Fruit fly (Drosophila melanogaster) whole organism, embryonic: ENCODE data around the gene DCTN6-p27.
A peak's percentile ranks its signal among the peaks of the same experiment; 100 is the strongest.

Experiments used
- Adf1 ChIP-seq: fragments of 200-800 bp; sonication (Bioruptor generic); IDR thresholded peaks from 2 replicates; pipeline ENCODE4 v1.3.6; 2022; ENCODE audit warnings: missing biosample characterization, missing genetic modification characterization
- Aef1 ChIP-seq: fragments of 200-800 bp; sonication (Bioruptor generic); IDR thresholded peaks from 3 replicates; pipeline ENCODE4 v1.3.6; 2022; ENCODE audit warnings: missing biosample characterization, missing genetic modification characterization
- Antp ChIP-seq: fragments of 200-800 bp; sonication (Bioruptor generic); optimal IDR thresholded peaks from 3 replicates; lab custom pipeline; 2016; ENCODE audit warnings: missing biosample characterization, missing genetic modification characterization
- Bgb ChIP-seq: fragments of 200-800 bp; sonication (Bioruptor generic); IDR thresholded peaks from 2 replicates; pipeline ENCODE4 v1.3.6; 2022; ENCODE audit warnings: missing biosample characterization, missing genetic modification characterization; ENCODE audit not compliant: partially characterized antibody
- BtbVII ChIP-seq: fragments of 200-800 bp; sonication (Bioruptor generic); optimal IDR thresholded peaks from 3 replicates; lab custom pipeline; 2017; ENCODE audit warnings: missing biosample characterization, mild to moderate bottlenecking, missing genetic modification characterization
- CG10147 ChIP-seq: fragments of 200-800 bp; sonication (Bioruptor generic); optimal IDR thresholded peaks from 2 replicates; lab custom pipeline; 2019; ENCODE audit warnings: missing biosample characterization, mild to moderate bottlenecking, missing genetic modification characterization, moderate library complexity
- CG1024 ChIP-seq: fragments of 200-800 bp; sonication (Bioruptor generic); IDR thresholded peaks from 2 replicates; pipeline ENCODE4 v1.3.6; 2022; ENCODE audit warnings: missing biosample characterization, missing genetic modification characterization
- CG10274 ChIP-seq: fragments of 200-800 bp; sonication (Bioruptor generic); optimal IDR thresholded peaks from 3 replicates; lab custom pipeline; 2017; ENCODE audit warnings: missing biosample characterization, mild to moderate bottlenecking, missing genetic modification characterization
- CG11695 ChIP-seq: fragments of 200-800 bp; sonication (Bioruptor generic); IDR thresholded peaks from 3 replicates; pipeline ENCODE4 v1.3.6; 2022; ENCODE audit warnings: missing biosample characterization, missing genetic modification characterization
- CG12236 ChIP-seq: fragments of 200-800 bp; sonication (Bioruptor generic); optimal IDR thresholded peaks from 2 replicates; lab custom pipeline; 2016; ENCODE audit warnings: missing biosample characterization, missing genetic modification characterization
- CG12942 ChIP-seq: fragments of 200-800 bp; sonication (Bioruptor generic); optimal IDR thresholded peaks from 3 replicates; lab custom pipeline; 2016; ENCODE audit warnings: missing biosample characterization, missing genetic modification characterization
- CG14860 ChIP-seq: fragments of 200-800 bp; sonication (Bioruptor generic); IDR thresholded peaks from 3 replicates; pipeline ENCODE4 v1.3.6; 2022; ENCODE audit warnings: missing biosample characterization, missing genetic modification characterization; ENCODE audit not compliant: partially characterized antibody
- CG15601 ChIP-seq: fragments of 200-800 bp; sonication (Bioruptor generic); optimal IDR thresholded peaks from 3 replicates; lab custom pipeline; 2019; ENCODE audit warnings: missing biosample characterization, mild to moderate bottlenecking, missing genetic modification characterization, moderate library complexity
- CG17359 ChIP-seq: fragments of 200-800 bp; sonication (Bioruptor generic); optimal IDR thresholded peaks from 3 replicates; lab custom pipeline; 2018; ENCODE audit warnings: missing biosample characterization, mild to moderate bottlenecking, missing genetic modification characterization, moderate library complexity
- CG18011 ChIP-seq: fragments of 200-800 bp; sonication (Bioruptor generic); optimal IDR thresholded peaks from 2 replicates; lab custom pipeline; 2017; ENCODE audit warnings: missing biosample characterization, missing genetic modification characterization, mild to moderate bottlenecking, moderate library complexity, missing genotype
- CG18764 ChIP-seq: fragments of 200-800 bp; sonication (Bioruptor generic); optimal IDR thresholded peaks from 3 replicates; lab custom pipeline; 2016; ENCODE audit warnings: missing biosample characterization, missing genetic modification characterization
- CG2202 ChIP-seq: fragments of 200-800 bp; sonication (Bioruptor generic); optimal IDR thresholded peaks from 2 replicates; lab custom pipeline; 2018; ENCODE audit warnings: missing biosample characterization, mild to moderate bottlenecking, missing genetic modification characterization
- CG2712 ChIP-seq: fragments of 200-800 bp; optimal IDR thresholded peaks from 3 replicates; lab custom pipeline; 2019; ENCODE audit warnings: missing biosample characterization, mild to moderate bottlenecking, missing genetic modification characterization, moderate library complexity
- CG32772 ChIP-seq: fragments of 200-800 bp; sonication (Bioruptor generic); IDR thresholded peaks from 2 replicates; pipeline ENCODE4 v1.3.6; 2022; ENCODE audit warnings: missing biosample characterization, missing genetic modification characterization
- CG3407 ChIP-seq: fragments of 200-800 bp; sonication (Bioruptor generic); optimal IDR thresholded peaks from 2 replicates; lab custom pipeline; 2018; ENCODE audit warnings: missing biosample characterization, mild to moderate bottlenecking, missing genetic modification characterization
- CG3838 ChIP-seq: fragments of 200-800 bp; sonication (Bioruptor generic); optimal IDR thresholded peaks from 3 replicates; lab custom pipeline; 2016; ENCODE audit warnings: missing biosample characterization, missing genetic modification characterization
- CG4360 ChIP-seq: fragments of 200-800 bp; sonication (Bioruptor generic); IDR thresholded peaks from 2 replicates; pipeline ENCODE4 v1.3.6; 2022; ENCODE audit warnings: missing biosample characterization, missing genetic modification characterization
- CG5953 ChIP-seq: fragments of 200-800 bp; sonication (Bioruptor generic); IDR thresholded peaks from 2 replicates; pipeline ENCODE4 v1.3.6; 2022; ENCODE audit warnings: missing biosample characterization, missing genetic modification characterization
- CG6654 ChIP-seq: fragments of 200-800 bp; sonication (Bioruptor generic); optimal IDR thresholded peaks from 2 replicates; lab custom pipeline; 2017; ENCODE audit warnings: missing biosample characterization, mild to moderate bottlenecking, missing genetic modification characterization
- CG7839 ChIP-seq: fragments of 200-800 bp; sonication (Bioruptor generic); optimal IDR thresholded peaks from 3 replicates; lab custom pipeline; 2018; ENCODE audit warnings: missing biosample characterization, mild to moderate bottlenecking, missing genetic modification characterization, moderate library complexity
- CG7963 ChIP-seq: fragments of 200-800 bp; sonication (Bioruptor generic); IDR thresholded peaks from 3 replicates; pipeline ENCODE4 v1.3.6; 2022; ENCODE audit warnings: missing biosample characterization, missing genetic modification characterization; ENCODE audit not compliant: partially characterized antibody
- CG8290 ChIP-seq, 3 experiments: fragments of 200-800 bp; sonication (Bioruptor generic); optimal IDR thresholded peaks; 2 replicates each; lab custom pipeline; 2016 to 2019; ENCODE audit warnings: missing biosample characterization in 3 of 3, missing genetic modification characterization in 3 of 3, mild to moderate bottlenecking in 2 of 3, moderate library complexity in 1 of 3
- CG9797 ChIP-seq: fragments of 200-800 bp; sonication (Bioruptor generic); optimal IDR thresholded peaks from 3 replicates; lab custom pipeline; 2018; ENCODE audit warnings: missing biosample characterization, mild to moderate bottlenecking, missing genetic modification characterization
- CrebB ChIP-seq: fragments of 200-800 bp; sonication (Bioruptor generic); optimal IDR thresholded peaks from 3 replicates; lab custom pipeline; 2018; ENCODE audit warnings: missing biosample characterization, mild to moderate bottlenecking, missing genetic modification characterization
- Dip2 ChIP-seq: fragments of 200-800 bp; sonication (Bioruptor generic); IDR thresholded peaks from 2 replicates; pipeline ENCODE4 v1.3.6; 2022; ENCODE audit warnings: missing biosample characterization, missing genetic modification characterization
- Drgx ChIP-seq: fragments of 200-800 bp; sonication (Bioruptor generic); IDR thresholded peaks from 2 replicates; pipeline ENCODE4 v1.3.6; 2022; ENCODE audit warnings: missing biosample characterization, missing genetic modification characterization
- Fer3 ChIP-seq: fragments of 200-800 bp; sonication (Bioruptor generic); optimal IDR thresholded peaks from 2 replicates; lab custom pipeline; 2018; ENCODE audit warnings: missing biosample characterization, mild to moderate bottlenecking, missing genetic modification characterization, moderate library complexity
- Hand ChIP-seq: fragments of 200-800 bp; sonication (Bioruptor generic); optimal IDR thresholded peaks from 2 replicates; lab custom pipeline; 2017; ENCODE audit warnings: mild to moderate bottlenecking, missing biosample characterization, missing genetic modification reagents, missing genetic modification characterization
- Hr78 ChIP-seq, 2 experiments: fragments of 200-800 bp in 1 of 2; fragments of >200 bp in 1 of 2; sonication (Bioruptor generic) in 1 of 2; optimal IDR thresholded peaks; 2 replicates each; lab custom pipeline; 2017 to 2019; ENCODE audit warnings: missing biosample characterization in 2 of 2, missing genetic modification characterization in 2 of 2, mild to moderate bottlenecking in 1 of 2, moderate library complexity in 1 of 2
- Jarid2 ChIP-seq: fragments of 200-800 bp; sonication (Bioruptor generic); optimal IDR thresholded peaks from 3 replicates; lab custom pipeline; 2017; ENCODE audit warnings: mild to moderate bottlenecking, missing biosample characterization, missing genetic modification reagents, missing genetic modification characterization
- Mad ChIP-seq: fragments of 200-800 bp; sonication (Bioruptor generic); optimal IDR thresholded peaks from 2 replicates; lab custom pipeline; 2016; ENCODE audit warnings: missing biosample characterization, missing genetic modification characterization
- Sin3A ChIP-seq: fragments of >200 bp; optimal IDR thresholded peaks from 2 replicates; lab custom pipeline; 2018
- Six4 ChIP-seq: fragments of 200-800 bp; sonication (Bioruptor generic); optimal IDR thresholded peaks from 2 replicates; lab custom pipeline; 2016; ENCODE audit warnings: missing biosample characterization, missing genetic modification characterization
- Taf1 ChIP-seq: fragments of 200-800 bp; sonication (Bioruptor generic); IDR thresholded peaks from 2 replicates; pipeline ENCODE4 v1.3.6; 2022; ENCODE audit warnings: missing biosample characterization, missing genetic modification characterization
- Tbp ChIP-seq: fragments of >200 bp; optimal IDR thresholded peaks from 2 replicates; lab custom pipeline; 2018; ENCODE audit warnings: missing biosample characterization, missing genetic modification characterization
- al ChIP-seq: fragments of 200-800 bp; sonication (Bioruptor generic); IDR thresholded peaks from 2 replicates; pipeline ENCODE4 v1.3.6; 2022; ENCODE audit warnings: missing biosample characterization, missing genetic modification characterization
- az2 ChIP-seq: fragments of 200-800 bp; sonication (Bioruptor generic); optimal IDR thresholded peaks from 3 replicates; lab custom pipeline; 2016; ENCODE audit warnings: missing biosample characterization, missing genetic modification characterization
- crc ChIP-seq: fragments of 200-800 bp; sonication (Bioruptor generic); optimal IDR thresholded peaks from 2 replicates; lab custom pipeline; 2016; ENCODE audit warnings: missing biosample characterization, missing genetic modification characterization
- crol ChIP-seq: fragments of 200-800 bp; sonication (Bioruptor generic); IDR thresholded peaks from 2 replicates; pipeline ENCODE4 v1.3.6; 2022; ENCODE audit warnings: missing biosample characterization, missing genetic modification characterization
- dimm ChIP-seq: fragments of 200-800 bp; sonication (Bioruptor generic); IDR thresholded peaks from 2 replicates; pipeline ENCODE4 v1.3.6; 2022; ENCODE audit warnings: missing biosample characterization, missing genetic modification characterization
- eve ChIP-seq, 2 experiments: fragments of >200 bp; optimal IDR thresholded peaks; 2 replicates each; lab custom pipeline; 2017; ENCODE audit warnings: missing biosample characterization in 2 of 2, missing genetic modification characterization in 2 of 2
- kay ChIP-seq: fragments of 200-800 bp; sonication (Bioruptor generic); optimal IDR thresholded peaks from 2 replicates; lab custom pipeline; 2016; ENCODE audit warnings: missing biosample characterization, missing genetic modification characterization
- luna ChIP-seq: fragments of 200-800 bp; sonication (Bioruptor generic); optimal IDR thresholded peaks from 2 replicates; lab custom pipeline; 2016; ENCODE audit warnings: missing biosample characterization, missing genetic modification characterization
- org-1 ChIP-seq: fragments of 200-800 bp; sonication (Bioruptor generic); optimal IDR thresholded peaks from 2 replicates; lab custom pipeline; 2017; ENCODE audit warnings: missing biosample characterization, missing genetic modification characterization
- sim ChIP-seq: fragments of 200-800 bp; sonication (Bioruptor generic); IDR thresholded peaks from 2 replicates; pipeline ENCODE4 v1.3.6; 2022; ENCODE audit warnings: missing biosample characterization, missing genetic modification characterization
- toy ChIP-seq: fragments of 200-800 bp; sonication (Bioruptor generic); IDR thresholded peaks from 2 replicates; pipeline ENCODE4 v1.3.6; 2022; ENCODE audit warnings: missing biosample characterization, missing genetic modification characterization
- wor ChIP-seq: fragments of 200-800 bp; sonication (Bioruptor generic); IDR thresholded peaks from 2 replicates; pipeline ENCODE4 v1.3.6; 2022; ENCODE audit warnings: missing biosample characterization, missing genetic modification characterization

Gene DCTN6-p27

dm6 chr2L:19126888-19127287, 5.2 kb upstream of the DCTN6-p27 start (continued):
- TF ChIP-seq CG8290 (GFP tag; optimal IDR thresholded peaks at IDR 0.05; lab: Kevin White, UChicago) (peak; percentile 17), CG8290 (tag; optimal IDR thresholded peaks at IDR 0.05; lab: Kevin White, UChicago) (no peak), luna (no peak), wor (GFP tag; lab: Robert Waterston, UW) (no peak), Adf1 (peak; percentile 35), eve (GFP tag; optimal IDR thresholded peaks at IDR 0.05; lab: Kevin White, UChicago) (no peak), CG10147 (GFP tag; lab: Kevin White, UChicago) (peak; percentile 82), al (peak; percentile 60), CG12236 (no peak), CG17359 (tag; lab: Kevin White, UChicago) (peak; percentile 28), Sin3A (no peak), Mad (GFP tag; lab: Kevin White, UChicago) (no peak), CG14860 (no peak; the same call in 2 of the 3 replicates), CG18764 (no peak), CG15601 (tag; lab: Kevin White, UChicago) (peak; percentile 78), toy (GFP tag; lab: Robert Waterston, UW) (no peak), CG12942 (GFP tag; lab: Kevin White, UChicago) (peak; percentile 43), Aef1 (GFP tag; lab: Robert Waterston, UW) (no peak), CG6654 (GFP tag; lab: Kevin White, UChicago) (no peak), Hand (GFP tag; lab: Kevin White, UChicago) (peak; percentile 23), Antp (no peak), CG1024 (GFP tag; lab: Robert Waterston, UW) (no peak), CG9797 (GFP tag; lab: Kevin White, UChicago) (no peak), sim (no peak), CG11695 (GFP tag; lab: Robert Waterston, UW) (no peak), Jarid2 (GFP tag; lab: Kevin White, UChicago) (no peak), CG7963 (no peak), org-1 (no peak), CG3838 (no peak), Bgb (no peak), crol (GFP tag; lab: Robert Waterston, UW) (no peak), Tbp (GFP tag; lab: Kevin White, UChicago) (peak; percentile 85), CrebB (tag; lab: Kevin White, UChicago) (no peak), CG5953 (GFP tag; lab: Robert Waterston, UW) (no peak), dimm (GFP tag; lab: Robert Waterston, UW) (no peak), CG4360 (GFP tag; lab: Robert Waterston, UW) (no peak), az2 (GFP tag; lab: Kevin White, UChicago) (peak; percentile 60), Drgx (GFP tag; lab: Robert Waterston, UW) (no peak), CG2202 (no peak), Taf1 (GFP tag; lab: Robert Waterston, UW) (no peak), kay (GFP tag; lab: Kevin White, UChicago) (no peak), CG7839 (peak; percentile 72), Dip2 (no peak), CG32772 (0 out of 2 replicates have a peak, but pooled peaks have one; percentile 11), CG10274 (GFP tag; lab: Kevin White, UChicago) (no peak), CG18011 (GFP tag; lab: Kevin White, UChicago) (peak; percentile 11), Fer3 (tag; lab: Kevin White, UChicago) (peak; percentile 61), CG3407 (GFP tag; lab: Kevin White, UChicago) (peak; percentile 35), crc (no peak), Six4 (GFP tag; lab: Kevin White, UChicago) (peak; percentile 10), BtbVII (GFP tag; lab: Kevin White, UChicago) (peak; percentile 40), CG2712 (tag; lab: Kevin White, UChicago) (peak; percentile 66), Hr78 (GFP tag; optimal IDR thresholded peaks at IDR 0.05; lab: Kevin White, UChicago) (no peak)
